Worm (Caenorhabditis elegans) whole organism, L1 larva: ENCODE results near the gene F26G5.1.

ENCODE experiments used
- F16B12.6 ChIP-seq: fragments of 150-350 bp; optimal IDR thresholded peaks from 2 replicates; lab custom pipeline; 2014; ENCODE audit warnings: missing biosample characterization, missing genetic modification characterization
- aha-1 ChIP-seq: fragments of 150-350 bp; optimal IDR thresholded peaks from 2 replicates; lab custom pipeline; 2014; ENCODE audit warnings: missing biosample characterization, missing genetic modification characterization
- ceh-8 ChIP-seq: fragments of 200-800 bp; sonication (Bioruptor generic); optimal IDR thresholded peaks from 2 replicates; lab custom pipeline; 2018; ENCODE audit warnings: mild to moderate bottlenecking, missing genetic modification characterization, moderate library complexity, missing compliant biosample characterization
- ceh-90 ChIP-seq: sonication (generic microtip); optimal IDR thresholded peaks from 2 replicates; lab custom pipeline; 2016; ENCODE audit warnings: missing genetic modification characterization, missing compliant biosample characterization
- ces-1 ChIP-seq: fragments of 150-350 bp; optimal IDR thresholded peaks from 2 replicates; lab custom pipeline; 2014; ENCODE audit warnings: missing biosample characterization, missing genetic modification reagents, missing genetic modification characterization
- dpl-1 ChIP-seq, 3 experiments: fragments of 150-350 bp in 2 of 3; sonication (generic microtip) in 1 of 3; optimal IDR thresholded peaks; 2 replicates each; lab custom pipeline; 2014 to 2017; ENCODE audit warnings: missing biosample characterization in 3 of 3, missing genetic modification characterization in 3 of 3, missing genetic modification reagents in 3 of 3
- dsc-1 ChIP-seq: sonication (generic microtip); optimal IDR thresholded peaks from 2 replicates; lab custom pipeline; 2016; ENCODE audit warnings: mild to moderate bottlenecking, missing genetic modification characterization, missing compliant biosample characterization
- efl-1 ChIP-seq, 4 experiments: fragments of 150-350 bp; optimal IDR thresholded peaks in 3 of 4; peaks in 1 of 4; 1 replicate in 1 of 4; 2 replicates in 3 of 4; lab custom pipeline; 2014; ENCODE audit warnings: missing biosample characterization in 2 of 4, missing genetic modification characterization in 2 of 4, missing genetic modification reagents in 2 of 4
- elt-2 ChIP-seq: sonication (generic microtip); optimal IDR thresholded peaks from 2 replicates; lab custom pipeline; 2016; ENCODE audit warnings: missing genetic modification characterization, mild to moderate bottlenecking, inconsistent platforms, missing compliant biosample characterization, missing genetic modification reagents
- elt-3 ChIP-seq, 6 experiments: fragments of 150-350 bp in 1 of 6; sonication (generic microtip); optimal IDR thresholded peaks; 2 replicates each; lab custom pipeline; 2017 to 2018; ENCODE audit warnings: missing biosample characterization in 6 of 6, missing genetic modification characterization in 6 of 6, inconsistent platforms in 1 of 6
- fkh-10 ChIP-seq: sonication (generic microtip); optimal IDR thresholded peaks from 2 replicates; lab custom pipeline; 2017; ENCODE audit warnings: missing biosample characterization, missing genetic modification reagents, missing genetic modification characterization
- fkh-4 ChIP-seq: sonication (generic microtip); optimal IDR thresholded peaks from 2 replicates; lab custom pipeline; 2016; ENCODE audit warnings: missing compliant biosample characterization, missing genetic modification characterization, borderline replicate concordance
- grh-1 ChIP-seq: fragments of 200-800 bp; sonication (Bioruptor generic); IDR thresholded peaks from 2 replicates; pipeline ENCODE4 v1.3.6; 2022; ENCODE audit warnings: missing genetic modification reagents, missing genetic modification characterization, missing compliant biosample characterization
- hlh-17 ChIP-seq: fragments of 200-800 bp; sonication (Bioruptor generic); optimal IDR thresholded peaks from 2 replicates; lab custom pipeline; 2018; ENCODE audit warnings: missing genetic modification characterization, mild to moderate bottlenecking, missing compliant biosample characterization, moderate library complexity, borderline replicate concordance
- hlh-4 ChIP-seq: sonication (generic microtip); optimal IDR thresholded peaks from 2 replicates; lab custom pipeline; 2016; ENCODE audit warnings: mild to moderate bottlenecking, missing genetic modification characterization, missing compliant biosample characterization
- jun-1 ChIP-seq: fragments of 150-350 bp; optimal IDR thresholded peaks from 2 replicates; lab custom pipeline; 2014; ENCODE audit warnings: missing biosample characterization, missing genetic modification reagents, missing genetic modification characterization
- lin-14 ChIP-seq: fragments of 200-800 bp; sonication (Bioruptor generic); optimal IDR thresholded peaks from 2 replicates; lab custom pipeline; 2018; ENCODE audit warnings: mild to moderate bottlenecking, missing genetic modification characterization, moderate library complexity, missing compliant biosample characterization
- lin-15B ChIP-seq: fragments of 150-350 bp; sonication (generic microtip); optimal IDR thresholded peaks from 3 replicates; lab custom pipeline; 2014; ENCODE audit warnings: missing biosample characterization, missing genetic modification characterization
- lin-35 ChIP-seq, 2 experiments: fragments of 150-350 bp; optimal IDR thresholded peaks; 2 replicates each; lab custom pipeline; 2014; ENCODE audit warnings: missing biosample characterization in 2 of 2, missing genetic modification characterization in 2 of 2, missing genetic modification reagents in 2 of 2
- lir-3 ChIP-seq: sonication (generic microtip); optimal IDR thresholded peaks from 2 replicates; lab custom pipeline; 2016; ENCODE audit warnings: mild to moderate bottlenecking, missing genetic modification characterization, moderate library complexity, missing compliant biosample characterization; ENCODE audit not compliant: poor library complexity
- lsy-2 ChIP-seq, 2 experiments: fragments of 150-350 bp; optimal IDR thresholded peaks; 2 replicates each; lab custom pipeline; 2014; ENCODE audit warnings: missing biosample characterization in 2 of 2, missing genetic modification characterization in 2 of 2
- nhr-12 ChIP-seq: sonication (generic microtip); optimal IDR thresholded peaks from 2 replicates; lab custom pipeline; 2017; ENCODE audit warnings: missing biosample characterization, missing genetic modification characterization
- nhr-71 ChIP-seq: sonication (generic microtip); optimal IDR thresholded peaks from 2 replicates; lab custom pipeline; 2016; ENCODE audit warnings: mild to moderate bottlenecking, missing genetic modification characterization, moderate library complexity, missing compliant biosample characterization
- nhr-77 ChIP-seq: fragments of 150-350 bp; optimal IDR thresholded peaks from 2 replicates; lab custom pipeline; 2014; ENCODE audit warnings: missing biosample characterization, missing genetic modification characterization
- nhr-84 ChIP-seq: sonication (generic microtip); optimal IDR thresholded peaks from 2 replicates; lab custom pipeline; 2017; ENCODE audit warnings: missing biosample characterization, missing genetic modification characterization
- nhr-85 ChIP-seq: sonication (generic microtip); peaks from one replicate; lab custom pipeline; 2016; ENCODE audit warnings: missing genetic modification characterization, inconsistent platforms, missing compliant biosample characterization
- rnt-1 ChIP-seq: sonication (generic microtip); optimal IDR thresholded peaks from 2 replicates; lab custom pipeline; 2016; ENCODE audit warnings: mild to moderate bottlenecking, missing genetic modification characterization, moderate library complexity, missing compliant biosample characterization
- skn-1 ChIP-seq: fragments of 150-350 bp; optimal IDR thresholded peaks from 2 replicates; lab custom pipeline; 2014; ENCODE audit warnings: missing biosample characterization, missing genetic modification characterization
- sox-4 ChIP-seq: sonication (generic microtip); optimal IDR thresholded peaks from 2 replicates; lab custom pipeline; 2016; ENCODE audit warnings: missing genetic modification characterization, missing compliant biosample characterization
- unc-62 ChIP-seq: fragments of 150-350 bp; optimal IDR thresholded peaks from 2 replicates; lab custom pipeline; 2014; ENCODE audit warnings: missing biosample characterization, missing genetic modification reagents, missing genetic modification characterization
- unc-98 ChIP-seq: fragments of 200-800 bp; sonication (Bioruptor generic); IDR thresholded peaks from 2 replicates; pipeline ENCODE4 v1.3.6; 2022; ENCODE audit warnings: missing genetic modification characterization, missing compliant biosample characterization
- vab-15 ChIP-seq: sonication (generic microtip); optimal IDR thresholded peaks from 2 replicates; lab custom pipeline; 2017; ENCODE audit warnings: missing genotype, mild to moderate bottlenecking, missing genetic modification characterization, missing compliant biosample characterization
- zag-1 ChIP-seq: fragments of 150-350 bp; optimal IDR thresholded peaks from 2 replicates; lab custom pipeline; 2014; ENCODE audit warnings: missing biosample characterization, missing genetic modification characterization
- ztf-4 ChIP-seq: fragments of 150-350 bp; optimal IDR thresholded peaks from 2 replicates; lab custom pipeline; 2014; ENCODE audit warnings: missing biosample characterization, missing genetic modification characterization

The F26G5.1 gene

ce11 chrV:4951434-4951833, 23.8 kb upstream of the F26G5.1 start, which contains the start of gene str-207:
Gene str-207, plus strand, starts transcription at chrV:4951734.
- TF ChIP-seq efl-1 (optimal IDR thresholded peaks at IDR 0.05; lab: Kevin White, UChicago), result no peak
- TF ChIP-seq efl-1 (GFP tag; optimal IDR thresholded peaks at IDR 0.05 in 1 of 2; lab: Kevin White, UChicago), result peak in 1 of 2 experiments; percentile 63
- TF ChIP-seq lin-35 (GFP tag; optimal IDR thresholded peaks at IDR 0.05; lab: Kevin White, UChicago), result no peak
- TF ChIP-seq lsy-2 (tag; optimal IDR thresholded peaks at IDR 0.05; lab: Kevin White, UChicago), result no peak
- no peak for TF ChIP-seq hlh-17 (GFP tag; lab: Kevin White, UChicago)

ce11 chrV:4956529-4956928, 18.7 kb upstream of the F26G5.1 start, which contains the start of gene str-208:
Gene str-208, plus strand, starts transcription at chrV:4956829.
- no peak for TF ChIP-seq dpl-1 (GFP tag; optimal IDR thresholded peaks at IDR 0.05; lab: Kevin White, UChicago)
- no peak for TF ChIP-seq efl-1 (optimal IDR thresholded peaks at IDR 0.05; lab: Kevin White, UChicago)
- peak in 1 of 2 experiments; percentile 4 for TF ChIP-seq efl-1 (GFP tag; optimal IDR thresholded peaks at IDR 0.05 in 1 of 2; lab: Kevin White, UChicago)
- TF ChIP-seq, all 84 proteins: peak for 1

- no peak for TF ChIP-seq dsc-1 (tag; lab: Kevin White, UChicago)
- TF ChIP-seq nhr-84 (tag; lab: Kevin White, UChicago), result no peak
- TF ChIP-seq ces-1 (GFP tag; lab: Kevin White, UChicago), result no peak
- TF ChIP-seq aha-1 (tag; lab: Kevin White, UChicago), result no peak
- TF ChIP-seq hlh-4, result no peak
These were observed 17.7 kb upstream of the F26G5.1 start for ce11 chrV:4957619-4958018.

- TF ChIP-seq lsy-2 (tag; optimal IDR thresholded peaks at IDR 0.05; lab: Kevin White, UChicago), result no peak
- no peak for TF ChIP-seq lir-3 (tag; lab: Kevin White, UChicago)
- TF ChIP-seq nhr-12 (tag; lab: Kevin White, UChicago), result no peak
These were observed 14.6 kb upstream of the F26G5.1 start for ce11 chrV:4960686-4961085.

- TF ChIP-seq nhr-85 (tag; lab: Kevin White, UChicago) (peak; percentile 8), unc-62 (no peak), F16B12.6 (tag; lab: Kevin White, UChicago) (no peak), ztf-4 (tag; lab: Kevin White, UChicago) (no peak), zag-1 (tag; lab: Kevin White, UChicago) (no peak), lin-14 (peak; percentile 61), nhr-71 (tag; lab: Kevin White, UChicago) (no peak), elt-2 (tag; lab: Kevin White, UChicago) (no peak), grh-1 (GFP tag; lab: Robert Waterston, UW) (no peak), skn-1 (tag; lab: Kevin White, UChicago) (peak; percentile 10)
These were observed 12.3 kb upstream of the F26G5.1 start, which contains the start of gene tam-1 for ce11 chrV:4962968-4963367. Gene tam-1, minus strand, starts transcription at chrV:4963102.

- TF ChIP-seq ceh-90 (tag; lab: Kevin White, UChicago) (no peak), elt-3 (tag; optimal IDR thresholded peaks at IDR 0.05; lab: Kevin White, UChicago) (no peak), sox-4 (tag; lab: Kevin White, UChicago) (no peak), nhr-77 (no peak), lin-15B (tag; lab: Kevin White, UChicago) (no peak), rnt-1 (tag; lab: Kevin White, UChicago) (no peak), skn-1 (tag; lab: Kevin White, UChicago) (no peak), ceh-8 (no peak), elt-2 (tag; lab: Kevin White, UChicago) (no peak), unc-98 (no peak), jun-1 (no peak), vab-15 (tag; lab: Kevin White, UChicago) (no peak), fkh-10 (GFP tag; lab: Kevin White, UChicago) (no peak), fkh-4 (no peak), ces-1 (GFP tag; lab: Kevin White, UChicago) (no peak)
These were observed 11.7 kb upstream of the F26G5.1 start for ce11 chrV:4963606-4964005.
